Fruit fly (Drosophila melanogaster) whole organism, embryonic: Measurements from ENCODE around the gene CG9948.

Experiments
- CG10209 ChIP-seq: fragments of 200-800 bp; sonication (Bioruptor generic); optimal IDR thresholded peaks from 3 replicates; lab custom pipeline; 2017; ENCODE audit warnings: missing biosample characterization, mild to moderate bottlenecking, missing genetic modification characterization, missing genetic modification reagents
- CG2875 ChIP-seq: fragments of 200-800 bp; sonication (Bioruptor generic); optimal IDR thresholded peaks from 2 replicates; lab custom pipeline; 2017; ENCODE audit warnings: missing biosample characterization, mild to moderate bottlenecking, missing genetic modification characterization, missing genetic modification reagents
- CG6854 ChIP-seq: fragments of 200-800 bp; sonication (Bioruptor generic); optimal IDR thresholded peaks from 3 replicates; lab custom pipeline; 2017; ENCODE audit warnings: missing biosample characterization, mild to moderate bottlenecking, missing genetic modification characterization
- CG7786 ChIP-seq: fragments of 200-800 bp; sonication (Bioruptor generic); optimal IDR thresholded peaks from 2 replicates; lab custom pipeline; 2016; ENCODE audit warnings: missing biosample characterization, missing genetic modification characterization
- CG8944 ChIP-seq: fragments of 200-800 bp; sonication (Bioruptor generic); optimal IDR thresholded peaks from 3 replicates; lab custom pipeline; 2016; ENCODE audit warnings: missing biosample characterization, missing genetic modification characterization
- Camta ChIP-seq: fragments of 200-800 bp; sonication (Bioruptor generic); optimal IDR thresholded peaks from 2 replicates; lab custom pipeline; 2016; ENCODE audit warnings: missing biosample characterization, missing genetic modification characterization
- Hmx ChIP-seq: fragments of 200-800 bp; sonication (Bioruptor generic); optimal IDR thresholded peaks from 2 replicates; lab custom pipeline; 2016; ENCODE audit warnings: missing biosample characterization, missing genetic modification characterization
- pzg ChIP-seq: fragments of 200-800 bp; sonication (Bioruptor generic); optimal IDR thresholded peaks from 3 replicates; lab custom pipeline; 2018; ENCODE audit warnings: missing biosample characterization, mild to moderate bottlenecking, missing genetic modification characterization, moderate library complexity
- row ChIP-seq: fragments of 200-800 bp; sonication (Bioruptor generic); IDR thresholded peaks from 3 replicates; pipeline ENCODE4 v1.3.6; 2022; ENCODE audit warnings: missing biosample characterization, missing genetic modification characterization

dm6 chr3L:6968961-6969814 is 13.4 kb downstream of the CG9948 start, which contains the start of the genes Mis12 and CG9953:
- TF ChIP-seq Camta: no peak
- TF ChIP-seq CG8944: no peak
- peak; percentile 32 for TF ChIP-seq CG10209 (GFP tag; lab: Kevin White, UChicago)
- peak; percentile 85 for TF ChIP-seq row
- no peak for TF ChIP-seq CG7786 (GFP tag; lab: Kevin White, UChicago)
- no peak for TF ChIP-seq CG2875 (GFP tag; lab: Kevin White, UChicago)
- TF ChIP-seq pzg (GFP tag; lab: Kevin White, UChicago): peak; percentile 26
- peak; percentile 7 for TF ChIP-seq Hmx (GFP tag; lab: Kevin White, UChicago)
- TF ChIP-seq CG6854 (GFP tag; lab: Kevin White, UChicago): no peak
